Fruit fly (Drosophila melanogaster) Kc167 (cell line): ENCODE results near the gene CG8010.

Experiments used
- Myc ChIP-seq: fragments of >200 bp; optimal IDR thresholded peaks from 2 replicates; lab custom pipeline; 2017; ENCODE audit warnings: missing external identifiers
- Sin3A ChIP-seq: fragments of >200 bp; optimal IDR thresholded peaks from 2 replicates; lab custom pipeline; 2018; ENCODE audit warnings: missing external identifiers
- h ChIP-seq: fragments of >200 bp; optimal IDR thresholded peaks from 3 replicates; lab custom pipeline; 2018; ENCODE audit warnings: missing external identifiers
- insv ChIP-seq: fragments of >200 bp; optimal IDR thresholded peaks from 3 replicates; lab custom pipeline; 2018; ENCODE audit warnings: missing external identifiers
- psq ChIP-seq: fragments of >200 bp; optimal IDR thresholded peaks from 2 replicates; lab custom pipeline; 2017; ENCODE audit warnings: missing external identifiers
- ttk ChIP-seq: sonication (Bioruptor generic); optimal IDR thresholded peaks from 2 replicates; lab custom pipeline; 2017; ENCODE audit warnings: missing external identifiers

Gene CG8010

dm6 chrX:19259802-19260695 is 8.6 kb downstream of the CG8010 start:
- TF ChIP-seq insv (lab: Kevin White, UChicago) (no peak), Myc (no peak), psq (lab: Kevin White, UChicago) (no peak), ttk (lab: Kevin White, UChicago) (no peak), Sin3A (no peak), h (lab: Kevin White, UChicago) (no peak)

dm6 chrX:19250151-19250550 is 18.5 kb downstream of the CG8010 start:
- TF ChIP-seq insv (lab: Kevin White, UChicago): no peak
- no peak for TF ChIP-seq Myc
- no peak for TF ChIP-seq Sin3A
- no peak for TF ChIP-seq psq (lab: Kevin White, UChicago)
- no peak for TF ChIP-seq h (lab: Kevin White, UChicago)
- TF ChIP-seq ttk (lab: Kevin White, UChicago): no peak

dm6 chrX:19249339-19249738 is 19.4 kb downstream of the CG8010 start:
- TF ChIP-seq ttk (lab: Kevin White, UChicago): no peak
- no peak for TF ChIP-seq psq (lab: Kevin White, UChicago)
- TF ChIP-seq h (lab: Kevin White, UChicago): no peak
- TF ChIP-seq Sin3A: no peak
- no peak for TF ChIP-seq Myc
- TF ChIP-seq insv (lab: Kevin White, UChicago): no peak

- TF ChIP-seq ttk (lab: Kevin White, UChicago) (no peak), psq (lab: Kevin White, UChicago) (no peak), h (lab: Kevin White, UChicago) (no peak), insv (lab: Kevin White, UChicago) (no peak)
These were observed 20.1 kb downstream of the CG8010 start, which contains the start of gene Hs3st-B for dm6 chrX:19248426-19249217. Hs3st-B (plus strand) TSS chrX:19248639.

- TF ChIP-seq Myc: no peak
- TF ChIP-seq ttk (lab: Kevin White, UChicago): no peak
- no peak for TF ChIP-seq Sin3A
- no peak for TF ChIP-seq h (lab: Kevin White, UChicago)
- TF ChIP-seq insv (lab: Kevin White, UChicago): no peak
- TF ChIP-seq psq (lab: Kevin White, UChicago): no peak
These were observed 21.3 kb downstream of the CG8010 start, which contains the start of gene CG7992 for dm6 chrX:19247200-19248052. CG7992 (minus strand) TSS chrX:19247250.

- TF ChIP-seq ttk (lab: Kevin White, UChicago) (no peak), psq (lab: Kevin White, UChicago) (no peak), h (lab: Kevin White, UChicago) (no peak), Sin3A (no peak), insv (lab: Kevin White, UChicago) (no peak), Myc (no peak)
These were observed 25.3 kb downstream of the CG8010 start, which contains the start of gene CG7889 for dm6 chrX:19243379-19243834. CG7889 (plus strand) TSS chrX:19243631.

- TF ChIP-seq insv (lab: Kevin White, UChicago) (no peak), Sin3A (no peak), ttk (lab: Kevin White, UChicago) (no peak), Myc (no peak), psq (lab: Kevin White, UChicago) (no peak), h (lab: Kevin White, UChicago) (no peak)
These were observed 26.8 kb downstream of the CG8010 start, which contains the start of gene CG14196 for dm6 chrX:19241790-19242373. CG14196 (minus strand) TSS chrX:19241840.

- no peak for TF ChIP-seq ttk (lab: Kevin White, UChicago)
- TF ChIP-seq Sin3A: no peak
- no peak for TF ChIP-seq insv (lab: Kevin White, UChicago)
- TF ChIP-seq psq (lab: Kevin White, UChicago): no peak
- TF ChIP-seq Myc: no peak
- TF ChIP-seq h (lab: Kevin White, UChicago): no peak
These were observed 28.4 kb downstream of the CG8010 start for dm6 chrX:19240230-19240839.

- no peak for TF ChIP-seq Myc
These were observed 29.3 kb downstream of the CG8010 start for dm6 chrX:19239365-19239764.

dm6 chrX:19238613-19239012 is 30.1 kb downstream of the CG8010 start:
- no peak for TF ChIP-seq Sin3A
- TF ChIP-seq psq (lab: Kevin White, UChicago): no peak
- no peak for TF ChIP-seq h (lab: Kevin White, UChicago)
- TF ChIP-seq Myc: no peak
- TF ChIP-seq ttk (lab: Kevin White, UChicago): no peak
- TF ChIP-seq insv (lab: Kevin White, UChicago): no peak
